Worm (Caenorhabditis elegans) whole organism, L3 larva: ENCODE results near the gene K02F3.12.

Experiments
- R02D3.7 ChIP-seq: fragments of 150-350 bp; optimal IDR thresholded peaks from 2 replicates; lab custom pipeline; 2014; ENCODE audit warnings: missing biosample characterization, missing genetic modification characterization
- ZK546.5 ChIP-seq: sonication (generic microtip); optimal IDR thresholded peaks from 2 replicates; lab custom pipeline; 2017; ENCODE audit warnings: missing biosample characterization, missing genetic modification characterization
- aly-2 ChIP-seq: fragments of 150-350 bp; optimal IDR thresholded peaks from 2 replicates; lab custom pipeline; 2014; ENCODE audit warnings: missing biosample characterization, missing genetic modification characterization
- ama-1 ChIP-seq: fragments of 150-350 bp; optimal IDR thresholded peaks from 2 replicates; lab custom pipeline; 2018
- ceh-16 ChIP-seq: sonication (generic microtip); optimal IDR thresholded peaks from 2 replicates; lab custom pipeline; 2017; ENCODE audit warnings: missing biosample characterization, missing genetic modification characterization
- ceh-28 ChIP-seq: fragments of 150-350 bp; optimal IDR thresholded peaks from 2 replicates; lab custom pipeline; 2014; ENCODE audit warnings: missing biosample characterization, missing genetic modification reagents, missing genetic modification characterization
- ceh-82 ChIP-seq: fragments of 150-350 bp; optimal IDR thresholded peaks from 2 replicates; lab custom pipeline; 2014; ENCODE audit warnings: missing biosample characterization, missing genetic modification characterization
- ceh-9 ChIP-seq: sonication (generic microtip); optimal IDR thresholded peaks from 2 replicates; lab custom pipeline; 2018; ENCODE audit warnings: missing biosample characterization, missing genetic modification characterization
- daf-12 ChIP-seq: fragments of 150-350 bp; optimal IDR thresholded peaks from 2 replicates; lab custom pipeline; 2014; ENCODE audit warnings: missing biosample characterization, missing genetic modification reagents, missing genetic modification characterization
- egl-27 ChIP-seq: sonication (generic microtip); optimal IDR thresholded peaks from 4 replicates; lab custom pipeline; 2017; ENCODE audit warnings: missing biosample characterization, missing genetic modification reagents, missing genetic modification characterization
- egl-5 ChIP-seq: fragments of 150-350 bp; optimal IDR thresholded peaks from 2 replicates; lab custom pipeline; 2017; ENCODE audit warnings: missing biosample characterization, missing genetic modification reagents, missing genetic modification characterization, inconsistent platforms
- elt-1 ChIP-seq: fragments of 150-350 bp; optimal IDR thresholded peaks from 2 replicates; lab custom pipeline; 2014; ENCODE audit warnings: missing biosample characterization, missing genetic modification characterization
- elt-3 ChIP-seq, 3 experiments: fragments of 150-350 bp in 1 of 3; sonication (generic microtip) in 2 of 3; optimal IDR thresholded peaks; 2 replicates in 2 of 3; 4 replicates in 1 of 3; lab custom pipeline; 2014 to 2017; ENCODE audit warnings: missing biosample characterization in 3 of 3, missing genetic modification characterization in 3 of 3
- eor-1 ChIP-seq, 2 experiments: fragments of 150-350 bp; optimal IDR thresholded peaks; 2 replicates each; lab custom pipeline; 2014 to 2018; ENCODE audit warnings: missing biosample characterization in 2 of 2, missing genetic modification characterization in 2 of 2
- fkh-2 ChIP-seq: fragments of 150-350 bp; optimal IDR thresholded peaks from 2 replicates; lab custom pipeline; 2014; ENCODE audit warnings: missing biosample characterization, missing genetic modification reagents, missing genetic modification characterization
- jun-1 ChIP-seq: fragments of 150-350 bp; optimal IDR thresholded peaks from 2 replicates; lab custom pipeline; 2014; ENCODE audit warnings: missing biosample characterization, missing genetic modification reagents, missing genetic modification characterization
- lin-15B ChIP-seq: fragments of 150-350 bp; optimal IDR thresholded peaks from 2 replicates; lab custom pipeline; 2014; ENCODE audit warnings: missing biosample characterization, missing genetic modification characterization
- lin-39 ChIP-seq: fragments of 150-350 bp; optimal IDR thresholded peaks from 2 replicates; lab custom pipeline; 2018; ENCODE audit warnings: missing biosample characterization, missing genetic modification reagents, missing genetic modification characterization
- mdl-1 ChIP-seq: fragments of 150-350 bp; optimal IDR thresholded peaks from 2 replicates; lab custom pipeline; 2014; ENCODE audit warnings: missing biosample characterization, missing genetic modification characterization
- mml-1 ChIP-seq: fragments of 150-350 bp; sonication (generic microtip); optimal IDR thresholded peaks from 3 replicates; lab custom pipeline; 2014; ENCODE audit warnings: missing biosample characterization, missing genetic modification characterization
- nfya-1 ChIP-seq: sonication (generic microtip); optimal IDR thresholded peaks from 2 replicates; lab custom pipeline; 2017; ENCODE audit warnings: missing genetic modification characterization, mild to moderate bottlenecking, missing compliant biosample characterization, antibody characterized with exemption, moderate library complexity; ENCODE audit not compliant: insufficient read depth
- nhr-11 ChIP-seq: fragments of 150-350 bp; optimal IDR thresholded peaks from 2 replicates; lab custom pipeline; 2014; ENCODE audit warnings: missing biosample characterization, missing genetic modification characterization
- nhr-12 ChIP-seq: fragments of 150-350 bp; optimal IDR thresholded peaks from 2 replicates; lab custom pipeline; 2014; ENCODE audit warnings: missing biosample characterization, missing genetic modification characterization
- nhr-23 ChIP-seq: fragments of 150-350 bp; optimal IDR thresholded peaks from 2 replicates; lab custom pipeline; 2014; ENCODE audit warnings: missing biosample characterization, missing genetic modification reagents, missing genetic modification characterization
- nhr-25 ChIP-seq: sonication (generic microtip); optimal IDR thresholded peaks from 2 replicates; lab custom pipeline; 2017; ENCODE audit warnings: missing biosample characterization, missing genetic modification characterization
- nhr-43 ChIP-seq: sonication (generic microtip); optimal IDR thresholded peaks from 2 replicates; lab custom pipeline; 2016; ENCODE audit warnings: mild to moderate bottlenecking, missing genetic modification characterization, missing compliant biosample characterization; ENCODE audit not compliant: poor library complexity, severe bottlenecking
- nhr-67 ChIP-seq: fragments of 150-350 bp; optimal IDR thresholded peaks from 2 replicates; lab custom pipeline; 2014; ENCODE audit warnings: missing biosample characterization, missing genetic modification characterization
- nhr-76 ChIP-seq: fragments of 150-350 bp; sonication (generic microtip); optimal IDR thresholded peaks from 5 replicates; lab custom pipeline; 2014; ENCODE audit warnings: missing biosample characterization, missing genetic modification characterization
- nhr-77 ChIP-seq: fragments of 150-350 bp; optimal IDR thresholded peaks from 2 replicates; lab custom pipeline; 2014; ENCODE audit warnings: missing biosample characterization, missing genetic modification characterization
- pha-4 ChIP-seq: fragments of 150-350 bp; optimal IDR thresholded peaks from 2 replicates; lab custom pipeline; 2014; ENCODE audit warnings: missing biosample characterization, missing genetic modification reagents, missing genetic modification characterization
- pqm-1 ChIP-seq: fragments of 150-350 bp; optimal IDR thresholded peaks from 2 replicates; lab custom pipeline; 2017; ENCODE audit warnings: missing biosample characterization, missing genetic modification characterization, inconsistent platforms
- sea-2 ChIP-seq: fragments of 150-350 bp; sonication (generic microtip); optimal IDR thresholded peaks from 4 replicates; lab custom pipeline; 2014; ENCODE audit warnings: missing biosample characterization, missing genetic modification reagents, missing genetic modification characterization
- skn-1 ChIP-seq: fragments of 150-350 bp; optimal IDR thresholded peaks from 2 replicates; lab custom pipeline; 2014; ENCODE audit warnings: missing biosample characterization, missing genetic modification characterization
- snpc-4 ChIP-seq: fragments of 150-350 bp; optimal IDR thresholded peaks from 2 replicates; lab custom pipeline; 2014; ENCODE audit warnings: missing biosample characterization, missing genetic modification characterization
- tbx-2 ChIP-seq: sonication (generic microtip); optimal IDR thresholded peaks from 2 replicates; lab custom pipeline; 2016; ENCODE audit warnings: mild to moderate bottlenecking, missing genetic modification characterization, missing compliant biosample characterization
- unc-62 ChIP-seq: fragments of 150-350 bp; sonication (generic microtip); optimal IDR thresholded peaks from 4 replicates; lab custom pipeline; 2014; ENCODE audit warnings: missing biosample characterization, missing genetic modification reagents, missing genetic modification characterization
- zag-1 ChIP-seq: fragments of 150-350 bp; optimal IDR thresholded peaks from 2 replicates; lab custom pipeline; 2014; ENCODE audit warnings: missing biosample characterization, missing genetic modification characterization
- ztf-11 ChIP-seq: fragments of 150-350 bp; optimal IDR thresholded peaks from 2 replicates; lab custom pipeline; 2014; ENCODE audit warnings: missing biosample characterization, missing genetic modification characterization

K02F3.12 gene

DNA sequence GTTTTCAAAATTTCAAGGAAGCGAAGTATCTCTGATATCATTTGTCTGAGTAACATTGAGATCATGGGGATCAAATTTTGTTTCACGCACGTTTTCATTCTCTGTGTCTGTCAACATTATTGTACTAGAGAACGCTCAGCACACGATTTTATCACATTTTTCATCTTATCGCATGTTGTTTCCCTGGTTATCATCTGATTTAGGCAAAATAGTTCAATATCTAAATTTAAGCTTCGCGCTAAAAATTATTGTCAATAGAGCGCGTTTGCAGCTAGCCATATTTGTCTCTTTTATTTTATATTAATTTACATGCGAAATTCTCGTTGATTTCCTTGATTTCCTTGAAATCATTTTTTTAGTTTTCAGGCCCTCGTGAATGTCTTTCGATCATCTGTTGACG lies 10.9 kb upstream of the K02F3.12 start, which contains the start of gene K02F3.2 (continued):
- TF ChIP-seq elt-1 (tag; lab: Kevin White, UChicago) = peak; percentile 53
- TF ChIP-seq nhr-25 (tag; lab: Kevin White, UChicago) = peak; percentile 4
- peak; percentile 76 for TF ChIP-seq jun-1 (tag; lab: Kevin White, UChicago)
- TF ChIP-seq zag-1 (tag; lab: Kevin White, UChicago) = no peak
- TF ChIP-seq ZK546.5 = no peak
- no peak for TF ChIP-seq egl-27 (tag; lab: Kevin White, UChicago)

DNA sequence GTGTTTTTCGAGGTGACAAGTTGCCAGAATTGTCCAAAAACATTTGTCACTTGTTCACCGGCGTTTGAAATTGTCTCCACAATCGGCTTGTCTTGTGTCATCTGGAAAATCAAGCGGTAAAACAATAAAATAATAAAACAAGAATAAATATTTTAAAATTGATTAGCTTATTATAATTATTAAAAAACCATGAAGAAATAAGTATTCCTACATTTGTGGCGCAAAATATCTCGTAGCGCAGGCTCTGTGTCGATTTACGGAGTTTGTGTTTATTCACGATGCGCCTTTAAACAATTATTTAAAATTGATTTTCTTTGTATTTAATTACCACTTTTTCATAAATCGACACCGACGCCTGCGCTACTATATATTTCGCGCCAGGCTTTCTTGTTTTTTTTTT lies 4.1 kb upstream of the K02F3.12 start, which contains the start of gene moma-1:
TSS of gene moma-1 (minus strand) at position 101 of the 400 bp plus-strand sequence.
- no peak for TF ChIP-seq mml-1 (tag; lab: Kevin White, UChicago)

DNA sequence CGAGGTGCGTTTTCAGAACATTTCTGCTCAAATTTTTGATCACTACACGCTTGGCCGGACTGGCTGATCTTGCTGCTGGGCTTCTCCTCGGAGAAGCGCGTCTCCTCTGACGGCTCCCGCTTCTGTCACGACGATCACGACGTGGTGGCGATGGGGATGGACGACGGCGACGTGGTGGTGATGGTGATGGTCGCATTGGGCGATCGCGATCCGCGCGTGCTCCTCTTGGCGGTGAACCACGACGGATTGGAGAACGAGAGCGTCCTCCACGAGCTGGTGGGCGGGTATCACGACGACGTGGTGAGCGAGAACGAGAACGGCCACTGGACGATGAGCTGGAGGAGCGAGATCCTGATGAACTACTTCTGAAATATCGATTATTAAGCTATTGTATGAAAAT lies 2.9 kb upstream of the K02F3.12 start:
- no peak for TF ChIP-seq ztf-11 (tag; lab: Kevin White, UChicago)
- no peak for TF ChIP-seq nhr-11 (tag; lab: Kevin White, UChicago)
- no peak for TF ChIP-seq snpc-4
- no peak for TF ChIP-seq nhr-76 (tag; lab: Kevin White, UChicago)
- TF ChIP-seq ceh-82 = no peak
- no peak for TF ChIP-seq nhr-77 (tag; lab: Kevin White, UChicago)
- no peak for TF ChIP-seq nhr-67 (tag; lab: Kevin White, UChicago)
- no peak for TF ChIP-seq nhr-12 (tag; lab: Kevin White, UChicago)
- TF ChIP-seq skn-1 (tag; lab: Kevin White, UChicago) = no peak
- TF ChIP-seq ceh-9 (tag; lab: Kevin White, UChicago) = no peak
- no peak for TF ChIP-seq sea-2 (GFP tag; lab: Kevin White, UChicago)
- TF ChIP-seq, all 47 proteins: peak for 0

DNA sequence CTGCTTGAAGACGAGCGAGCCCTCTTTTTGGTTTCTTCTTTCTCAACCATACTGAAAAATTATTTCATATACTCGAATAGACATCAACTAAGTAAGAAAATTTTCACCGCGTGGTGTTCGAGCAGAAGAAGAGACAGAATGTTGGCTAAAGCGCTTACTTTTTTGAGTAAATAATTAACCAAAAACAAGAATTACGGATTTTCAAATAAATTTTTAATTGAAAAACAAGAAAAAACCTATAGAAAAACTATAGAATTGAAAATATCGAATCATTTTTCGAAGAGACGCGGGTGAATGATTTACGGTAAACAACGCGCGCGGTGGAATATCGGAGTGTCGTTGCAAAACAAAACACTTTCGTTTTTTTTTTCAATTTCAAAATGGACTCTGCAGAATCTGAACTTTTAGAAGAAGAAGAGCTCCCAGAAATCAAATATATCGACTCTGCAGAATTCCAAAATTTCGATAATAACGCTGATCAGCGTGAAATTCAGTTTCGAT lies 2.5 kb upstream of the K02F3.12 start, which contains the start of the genes rnp-5 and tag-51:
TSS of gene rnp-5 (minus strand) at position 51 of the 501 bp plus-strand sequence.
TSS of gene tag-51 (plus strand) at position 363 of the 501 bp plus-strand sequence.
- no peak for TF ChIP-seq nhr-76 (tag; lab: Kevin White, UChicago)
- no peak for TF ChIP-seq aly-2 (tag; lab: Kevin White, UChicago)
- TF ChIP-seq lin-15B (tag; lab: Kevin White, UChicago) = peak; percentile 21
- no peak for TF ChIP-seq ZK546.5
- TF ChIP-seq pha-4 = peak; percentile 53
- no peak for TF ChIP-seq ama-1 (lab: Kevin White, UChicago)
- peak; percentile 51 for TF ChIP-seq R02D3.7
- TF ChIP-seq, all 47 proteins: peak for 3

DNA sequence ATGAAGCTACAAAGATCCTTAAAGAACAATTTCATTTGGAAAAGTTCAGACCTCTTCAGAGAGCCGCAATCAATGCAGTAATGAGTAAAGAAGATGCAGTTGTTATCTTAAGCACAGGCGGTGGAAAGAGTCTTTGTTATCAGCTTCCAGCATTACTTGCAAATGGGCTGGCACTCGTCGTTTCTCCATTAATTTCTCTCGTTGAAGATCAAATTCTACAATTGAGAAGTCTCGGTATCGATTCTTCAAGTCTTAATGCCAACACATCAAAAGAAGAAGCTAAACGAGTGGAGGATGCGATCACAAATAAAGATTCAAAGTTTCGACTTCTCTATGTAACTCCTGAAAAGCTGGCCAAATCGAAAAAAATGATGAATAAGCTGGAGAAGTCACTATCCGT lies 548 bp downstream of the K02F3.12 start:
- no peak for TF ChIP-seq ZK546.5
- TF ChIP-seq ceh-16 = no peak
- no peak for TF ChIP-seq ztf-11 (tag; lab: Kevin White, UChicago)
- no peak for TF ChIP-seq tbx-2 (tag; lab: Kevin White, UChicago)
- no peak for TF ChIP-seq nhr-11 (tag; lab: Kevin White, UChicago)
- TF ChIP-seq nhr-77 (tag; lab: Kevin White, UChicago) = no peak
- TF ChIP-seq nfya-1 (tag; lab: Kevin White, UChicago) = no peak
- TF ChIP-seq nhr-76 (tag; lab: Kevin White, UChicago) = no peak
- TF ChIP-seq mdl-1 = no peak
- no peak for TF ChIP-seq ceh-82
- no peak for TF ChIP-seq elt-3 (tag; optimal IDR thresholded peaks at IDR 0.05; lab: Kevin White, UChicago)
- TF ChIP-seq nhr-43 (tag; lab: Kevin White, UChicago) = no peak
- no peak for TF ChIP-seq fkh-2
- TF ChIP-seq nhr-23 (tag; lab: Kevin White, UChicago) = no peak
- no peak for TF ChIP-seq jun-1 (tag; lab: Kevin White, UChicago)
- TF ChIP-seq elt-1 (tag; lab: Kevin White, UChicago) = no peak
- no peak for TF ChIP-seq pqm-1 (tag; lab: Kevin White, UChicago)

DNA sequence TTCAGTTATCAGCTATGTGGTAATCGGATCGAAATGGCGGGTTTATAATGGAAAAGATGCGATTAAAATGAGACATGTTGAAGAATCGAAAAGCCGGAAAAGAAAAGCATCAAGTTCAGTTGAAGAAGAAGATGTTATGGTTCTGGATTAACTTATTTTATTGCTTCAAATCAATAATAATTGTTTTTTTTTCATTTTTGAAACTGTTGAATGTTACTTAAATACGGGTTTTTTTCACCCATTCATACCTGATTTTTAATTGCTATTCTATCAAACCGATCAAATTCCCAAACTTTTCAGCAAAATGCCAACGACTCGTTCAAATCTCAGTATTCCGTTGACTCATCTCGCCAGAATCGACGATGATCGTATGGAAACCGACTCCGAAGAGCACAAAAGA lies 3.5 kb downstream of the K02F3.12 start, which contains the start of gene exos-4.2:
TSS of gene exos-4.2 (plus strand) at position 301 of the 400 bp plus-strand sequence.
- TF ChIP-seq egl-27 (tag; lab: Kevin White, UChicago) = no peak
- TF ChIP-seq nhr-67 (tag; lab: Kevin White, UChicago) = no peak
- TF ChIP-seq egl-5 = no peak
- TF ChIP-seq daf-12 (tag; lab: Kevin White, UChicago) = no peak
- no peak for TF ChIP-seq unc-62 (GFP tag; lab: Kevin White, UChicago)
- TF ChIP-seq ceh-82 = no peak
- no peak for TF ChIP-seq lin-39 (tag; lab: Kevin White, UChicago)
- TF ChIP-seq eor-1 (tag; optimal IDR thresholded peaks at IDR 0.05; lab: Kevin White, UChicago) = no peak
- no peak for TF ChIP-seq nhr-11 (tag; lab: Kevin White, UChicago)
- TF ChIP-seq nhr-23 (tag; lab: Kevin White, UChicago) = no peak
- no peak for TF ChIP-seq sea-2 (GFP tag; lab: Kevin White, UChicago)
- no peak for TF ChIP-seq ceh-28 (tag; lab: Kevin White, UChicago)
- TF ChIP-seq, all 47 proteins: peak for 0
